Worm (Caenorhabditis elegans) whole organism, early embryonic: ENCODE measurements around the gene F10G7.10.

Source experiments
- B0310.2 ChIP-seq: sonication (generic microtip); optimal IDR thresholded peaks from 2 replicates; lab custom pipeline; 2016; ENCODE audit warnings: mild to moderate bottlenecking, missing genetic modification characterization, missing compliant biosample characterization
- F13C5.2 ChIP-seq: sonication (generic microtip); optimal IDR thresholded peaks from 2 replicates; lab custom pipeline; 2017; ENCODE audit warnings: mild to moderate bottlenecking, missing genetic modification characterization, inconsistent platforms, missing compliant biosample characterization
- aly-1 ChIP-seq: sonication (generic microtip); optimal IDR thresholded peaks from 2 replicates; lab custom pipeline; 2016; ENCODE audit warnings: missing genetic modification characterization, missing compliant biosample characterization
- ama-1 ChIP-seq: fragments of 150-350 bp; optimal IDR thresholded peaks from 2 replicates; lab custom pipeline; 2014
- ceh-13 ChIP-seq: fragments of 200-800 bp; sonication (Bioruptor generic); optimal IDR thresholded peaks from 2 replicates; lab custom pipeline; 2018; ENCODE audit warnings: mild to moderate bottlenecking, missing genetic modification characterization, missing compliant biosample characterization
- ceh-36 ChIP-seq: sonication (generic microtip); optimal IDR thresholded peaks from 2 replicates; lab custom pipeline; 2016; ENCODE audit warnings: missing genetic modification characterization, inconsistent platforms, missing compliant biosample characterization
- ets-7 ChIP-seq: sonication (generic microtip); optimal IDR thresholded peaks from 2 replicates; lab custom pipeline; 2016; ENCODE audit warnings: missing genotype, missing genetic modification characterization, missing compliant biosample characterization
- flt-1 ChIP-seq: fragments of 200-800 bp; sonication (Bioruptor generic); IDR thresholded peaks from 2 replicates; pipeline ENCODE4 v1.3.6; 2022; ENCODE audit warnings: missing genetic modification characterization, missing compliant biosample characterization
- hmbx-1 ChIP-seq: sonication (generic microtip); optimal IDR thresholded peaks from 2 replicates; lab custom pipeline; 2016; ENCODE audit warnings: mild to moderate bottlenecking, missing genetic modification characterization, missing compliant biosample characterization
- hmg-4 ChIP-seq: fragments of 200-800 bp; sonication (Bioruptor generic); optimal IDR thresholded peaks from 2 replicates; lab custom pipeline; 2018; ENCODE audit warnings: mild to moderate bottlenecking, missing genetic modification characterization, missing compliant biosample characterization
- hnd-1 ChIP-seq: sonication (generic microtip); optimal IDR thresholded peaks from 2 replicates; lab custom pipeline; 2016; ENCODE audit warnings: missing genetic modification characterization, missing compliant biosample characterization
- pes-1 ChIP-seq: fragments of 200-800 bp; sonication (Bioruptor generic); IDR thresholded peaks from 2 replicates; pipeline ENCODE4 v1.3.6; 2022; ENCODE audit warnings: missing genetic modification reagents, missing genetic modification characterization, missing compliant biosample characterization
- scrt-1 ChIP-seq: fragments of 200-800 bp; sonication (Bioruptor generic); IDR thresholded peaks from 2 replicates; pipeline ENCODE4 v1.3.6; 2022; ENCODE audit warnings: missing genetic modification characterization, missing compliant biosample characterization
- sea-1 ChIP-seq: fragments of 200-800 bp; sonication (Bioruptor generic); conservative IDR thresholded peaks from 2 replicates; pipeline ENCODE4 v1.3.6; 2022; ENCODE audit warnings: missing genetic modification characterization, missing compliant biosample characterization
- tbx-11 ChIP-seq: fragments of 200-800 bp; sonication (Bioruptor generic); IDR thresholded peaks from 2 replicates; pipeline ENCODE4 v1.3.6; 2022; ENCODE audit warnings: missing genetic modification characterization, missing compliant biosample characterization
- tbx-37 ChIP-seq: fragments of 200-800 bp; sonication (Bioruptor generic); conservative IDR thresholded peaks from 2 replicates; pipeline ENCODE4 v1.3.6; 2022; ENCODE audit warnings: missing genetic modification reagents, missing genetic modification characterization, missing compliant biosample characterization
- tra-4 ChIP-seq: sonication (generic microtip); optimal IDR thresholded peaks from 2 replicates; lab custom pipeline; 2017; ENCODE audit warnings: missing genetic modification characterization, missing compliant biosample characterization

F10G7.10 gene

ce11 chrII:4745281-4745680 is 19.2 kb upstream of the F10G7.10 start:
- no peak for TF ChIP-seq F13C5.2 (tag; lab: Kevin White, UChicago)

ce11 chrII:4741527-4742187 is 15.6 kb upstream of the F10G7.10 start, which contains the start of gene acs-11:
TSS of gene acs-11 (plus strand) at chrII:4742137.
- TF ChIP-seq aly-1 (no peak), tbx-11 (GFP tag; lab: Robert Waterston, UW) (no peak)

- TF ChIP-seq pes-1 (GFP tag; lab: Robert Waterston, UW) (peak; percentile 71; the same call in 1 of the 2 replicates), tra-4 (no peak), ets-7 (tag; lab: Kevin White, UChicago) (peak; percentile 49), aly-1 (no peak), ama-1 (lab: Kevin White, UChicago) (no peak), scrt-1 (GFP tag; lab: Robert Waterston, UW) (no peak), F13C5.2 (tag; lab: Kevin White, UChicago) (peak; percentile 40), tbx-37 (GFP tag; lab: Robert Waterston, UW) (peak; percentile 92), hmg-4 (GFP tag; lab: Kevin White, UChicago) (peak; percentile 69), ceh-36 (tag; lab: Kevin White, UChicago) (no peak)
Observed at ce11 chrII:4739984-4740462, 14.0 kb upstream of the F10G7.10 start, which contains the start of gene eas-1. TSS of gene eas-1 (plus strand) at chrII:4740412.

- TF ChIP-seq pes-1 (GFP tag; lab: Robert Waterston, UW) (no peak), F13C5.2 (tag; lab: Kevin White, UChicago) (no peak), tbx-11 (GFP tag; lab: Robert Waterston, UW) (no peak), flt-1 (GFP tag; lab: Robert Waterston, UW) (no peak), ceh-36 (tag; lab: Kevin White, UChicago) (no peak), sea-1 (no peak), scrt-1 (GFP tag; lab: Robert Waterston, UW) (no peak), B0310.2 (no peak), ceh-13 (GFP tag; lab: Kevin White, UChicago) (no peak), ama-1 (lab: Kevin White, UChicago) (no peak), hnd-1 (tag; lab: Kevin White, UChicago) (no peak), aly-1 (no peak), hmg-4 (GFP tag; lab: Kevin White, UChicago) (no peak), tbx-37 (GFP tag; lab: Robert Waterston, UW) (no peak), ets-7 (tag; lab: Kevin White, UChicago) (no peak), hmbx-1 (tag; lab: Kevin White, UChicago) (no peak), tra-4 (no peak)
Observed at ce11 chrII:4737348-4737747, 11.3 kb upstream of the F10G7.10 start, which contains the start of gene ctsa-1.1. TSS of gene ctsa-1.1 (plus strand) at chrII:4737648.

- TF ChIP-seq pes-1 (GFP tag; lab: Robert Waterston, UW) (no peak), ets-7 (tag; lab: Kevin White, UChicago) (no peak), tbx-11 (GFP tag; lab: Robert Waterston, UW) (no peak), ama-1 (lab: Kevin White, UChicago) (no peak), ceh-13 (GFP tag; lab: Kevin White, UChicago) (no peak), sea-1 (no peak), ceh-36 (tag; lab: Kevin White, UChicago) (no peak), hnd-1 (tag; lab: Kevin White, UChicago) (no peak), aly-1 (no peak), tra-4 (no peak), hmbx-1 (tag; lab: Kevin White, UChicago) (no peak), hmg-4 (GFP tag; lab: Kevin White, UChicago) (no peak), flt-1 (GFP tag; lab: Robert Waterston, UW) (no peak), B0310.2 (no peak)
Observed at ce11 chrII:4736585-4736984, 10.5 kb upstream of the F10G7.10 start.

- no peak for TF ChIP-seq sea-1
Observed at ce11 chrII:4734477-4734876, 8.4 kb upstream of the F10G7.10 start.

ce11 chrII:4733848-4734247 is 7.8 kb upstream of the F10G7.10 start, which contains the start of gene F41C3.11:
TSS of gene F41C3.11 (minus strand) at chrII:4733948.
- no peak for TF ChIP-seq ama-1 (lab: Kevin White, UChicago)
- TF ChIP-seq aly-1 = no peak
- TF ChIP-seq ets-7 (tag; lab: Kevin White, UChicago) = no peak
- TF ChIP-seq tbx-37 (GFP tag; lab: Robert Waterston, UW) = no peak
- no peak for TF ChIP-seq pes-1 (GFP tag; lab: Robert Waterston, UW)
- TF ChIP-seq hnd-1 (tag; lab: Kevin White, UChicago) = no peak
- TF ChIP-seq flt-1 (GFP tag; lab: Robert Waterston, UW) = no peak
- no peak for TF ChIP-seq ceh-36 (tag; lab: Kevin White, UChicago)
- TF ChIP-seq tbx-11 (GFP tag; lab: Robert Waterston, UW) = no peak
- TF ChIP-seq hmg-4 (GFP tag; lab: Kevin White, UChicago) = no peak
- no peak for TF ChIP-seq tra-4
- no peak for TF ChIP-seq ceh-13 (GFP tag; lab: Kevin White, UChicago)
- no peak for TF ChIP-seq sea-1
- no peak for TF ChIP-seq hmbx-1 (tag; lab: Kevin White, UChicago)

- no peak for TF ChIP-seq sea-1
- TF ChIP-seq tra-4 = no peak
- no peak for TF ChIP-seq ceh-36 (tag; lab: Kevin White, UChicago)
- TF ChIP-seq tbx-11 (GFP tag; lab: Robert Waterston, UW) = no peak
- no peak for TF ChIP-seq tbx-37 (GFP tag; lab: Robert Waterston, UW)
- TF ChIP-seq flt-1 (GFP tag; lab: Robert Waterston, UW) = no peak
- no peak for TF ChIP-seq hmg-4 (GFP tag; lab: Kevin White, UChicago)
- no peak for TF ChIP-seq F13C5.2 (tag; lab: Kevin White, UChicago)
- TF ChIP-seq ama-1 (lab: Kevin White, UChicago) = no peak
- no peak for TF ChIP-seq ets-7 (tag; lab: Kevin White, UChicago)
- no peak for TF ChIP-seq hmbx-1 (tag; lab: Kevin White, UChicago)
- TF ChIP-seq aly-1 = no peak
Observed at ce11 chrII:4729733-4730132, 3.7 kb upstream of the F10G7.10 start, which contains the start of gene F41C3.7. TSS of gene F41C3.7 (plus strand) at chrII:4730033.
